Worm (Caenorhabditis elegans) whole organism, young adult: ENCODE measurements around the gene lin-66.

Experiments used
- F23B12.7 ChIP-seq: sonication (generic microtip); optimal IDR thresholded peaks from 2 replicates; lab custom pipeline; 2017; ENCODE audit warnings: missing genetic modification characterization, mild to moderate bottlenecking, missing compliant biosample characterization, antibody characterized with exemption, moderate library complexity; ENCODE audit not compliant: insufficient read depth
- F33H1.4 ChIP-seq: fragments of 200-800 bp; sonication (Bioruptor generic); IDR thresholded peaks from 2 replicates; pipeline ENCODE4 v1.3.6; 2022; ENCODE audit warnings: missing genetic modification reagents, missing genetic modification characterization, missing compliant biosample characterization
- T26A5.8 ChIP-seq: sonication (generic microtip); optimal IDR thresholded peaks from 2 replicates; lab custom pipeline; 2016; ENCODE audit warnings: missing genetic modification characterization, missing compliant biosample characterization
- Y53G8AR.9 ChIP-seq: fragments of 200-800 bp; sonication (Bioruptor generic); conservative IDR thresholded peaks from 2 replicates; pipeline ENCODE4 v1.3.6; 2022; ENCODE audit warnings: missing genetic modification reagents, missing genetic modification characterization, missing compliant biosample characterization
- ceh-91 ChIP-seq: fragments of 200-800 bp; sonication (Bioruptor generic); IDR thresholded peaks from 2 replicates; pipeline ENCODE4 v1.3.6; 2022; ENCODE audit warnings: missing genetic modification reagents, missing genetic modification characterization, missing compliant biosample characterization
- him-1 ChIP-seq: sonication (generic microtip); optimal IDR thresholded peaks from 2 replicates; lab custom pipeline; 2016; ENCODE audit warnings: missing genotype, missing genetic modification reagents, missing genetic modification characterization, missing compliant biosample characterization
- let-526 ChIP-seq: fragments of 200-800 bp; sonication (Bioruptor generic); IDR thresholded peaks from 2 replicates; pipeline ENCODE4 v1.3.6; 2022; ENCODE audit warnings: missing genetic modification reagents, missing genetic modification characterization, missing compliant biosample characterization
- madf-3 ChIP-seq: fragments of 200-800 bp; sonication (Bioruptor generic); IDR thresholded peaks from 2 replicates; pipeline ENCODE4 v1.3.6; 2022; ENCODE audit warnings: missing genetic modification reagents, missing genetic modification characterization, missing compliant biosample characterization
- nfyb-1 ChIP-seq: fragments of 200-800 bp; sonication (Bioruptor generic); IDR thresholded peaks from 2 replicates; pipeline ENCODE4 v1.3.6; 2022; ENCODE audit warnings: missing genetic modification reagents, missing genetic modification characterization, missing compliant biosample characterization
- nhr-80 ChIP-seq: sonication (generic microtip); optimal IDR thresholded peaks from 2 replicates; lab custom pipeline; 2016; ENCODE audit warnings: missing genetic modification characterization, missing compliant biosample characterization
- ztf-22 ChIP-seq: fragments of 200-800 bp; sonication (Bioruptor generic); optimal IDR thresholded peaks from 2 replicates; lab custom pipeline; 2018; ENCODE audit warnings: mild to moderate bottlenecking, missing genetic modification characterization, moderate library complexity, missing compliant biosample characterization

DNA sequence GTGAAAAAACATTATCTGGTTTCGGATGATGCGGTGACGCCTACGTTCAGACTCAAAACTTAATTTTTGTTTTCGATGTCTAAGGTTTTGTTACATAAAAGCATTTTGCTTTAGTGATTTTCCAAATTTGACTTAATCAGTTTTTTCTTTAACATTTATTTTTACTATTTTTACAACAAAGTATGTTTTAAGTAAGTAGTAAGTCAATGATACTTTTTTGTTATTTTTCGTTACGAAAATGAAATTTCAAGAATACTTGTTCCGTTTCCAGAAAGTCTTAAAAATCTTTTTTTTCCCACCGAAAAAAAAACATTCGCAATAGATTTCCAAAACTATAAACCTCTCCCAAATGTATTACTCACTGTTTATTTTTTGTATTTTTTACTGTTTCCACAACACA lies 39.8 kb downstream of the lin-66 start:
- TF ChIP-seq T26A5.8 (tag; lab: Kevin White, UChicago): no peak
- TF ChIP-seq ceh-91: no peak
- no peak for TF ChIP-seq him-1
- no peak for TF ChIP-seq madf-3
- no peak for TF ChIP-seq F23B12.7
- no peak for TF ChIP-seq ztf-22 (GFP tag; lab: Kevin White, UChicago)
- TF ChIP-seq nhr-80: no peak
- TF ChIP-seq let-526 (GFP tag; lab: Robert Waterston, UW): no peak
- no peak for TF ChIP-seq F33H1.4 (GFP tag; lab: Robert Waterston, UW)
- TF ChIP-seq Y53G8AR.9: no peak
- TF ChIP-seq nfyb-1 (GFP tag; lab: Robert Waterston, UW): no peak
